Fruit fly (Drosophila melanogaster): ENCODE results near the gene CG4239.

CG4239 gene

dm6 chrX:16427786-16428400, 42.8 kb downstream of the CG4239 start (continued):
- TF ChIP-seq CG7357 (GFP tag; IDR thresholded peaks at IDR 0.05), result 0 out of 3 replicates have a peak, but pooled peaks have one; percentile 7
- TF ChIP-seq CG10274 (GFP tag; optimal IDR thresholded peaks at IDR 0.05), result no peak
- no peak for TF ChIP-seq CG7745 (tag; optimal IDR thresholded peaks at IDR 0.05)
- TF ChIP-seq Rfx (GFP tag; IDR thresholded peaks at IDR 0.05), result 0 out of 2 replicates have a peak, but pooled peaks have one; percentile 9
- TF ChIP-seq CG2712 (tag; optimal IDR thresholded peaks at IDR 0.05), result peak; percentile 46
- TF ChIP-seq dmrt11E (tag; optimal IDR thresholded peaks at IDR 0.05), result peak; percentile 37
- peak; percentile 38 for TF ChIP-seq CG9727 (GFP tag; optimal IDR thresholded peaks at IDR 0.05)
- TF ChIP-seq chif (GFP tag; optimal IDR thresholded peaks at IDR 0.05), result peak in 1 of 2 experiments; percentile 5
- peak; percentile 51 for TF ChIP-seq CG12391 (tag; optimal IDR thresholded peaks at IDR 0.05)
- peak; percentile 35 for TF ChIP-seq Med (GFP tag)
- no peak for TF ChIP-seq ATbp (GFP tag; optimal IDR thresholded peaks at IDR 0.05)
- no peak for TF ChIP-seq MTF-1 (GFP tag; optimal IDR thresholded peaks at IDR 0.05; ENCODE audit: borderline replicate concordance)

dm6 chrX:16428476-16428875, 43.4 kb downstream of the CG4239 start:
- TF ChIP-seq chinmo (GFP tag; IDR thresholded peaks at IDR 0.05; ENCODE audit: partially characterized antibody) (0 out of 4 replicates have a peak, but pooled peaks have one; percentile 35), CG15479 (GFP tag; optimal IDR thresholded peaks at IDR 0.05) (peak; percentile 28), NfI (GFP tag; optimal IDR thresholded peaks at IDR 0.05) (no peak), danr (GFP tag; IDR thresholded peaks at IDR 0.05) (no peak), crol (GFP tag; IDR thresholded peaks at IDR 0.05) (peak; percentile 58), onecut (GFP tag; IDR thresholded peaks at IDR 0.05) (no peak), Oaz (GFP tag; IDR thresholded peaks at IDR 0.05) (no peak), cg (GFP tag; optimal IDR thresholded peaks at IDR 0.05) (peak; percentile 40), CG10274 (GFP tag; optimal IDR thresholded peaks at IDR 0.05) (no peak), ewg (GFP tag; optimal IDR thresholded peaks at IDR 0.05) (peak; percentile 5)

Data from whole organism, embryonic.